Worm (Caenorhabditis elegans): ENCODE data around the gene T13F2.4.
"Not testable (repeated sequence)": the region's sequence is repeated elsewhere in the genome, so short reads cannot be mapped to it uniquely, and the experiment has no call there.

The T13F2.4 gene

DNA sequence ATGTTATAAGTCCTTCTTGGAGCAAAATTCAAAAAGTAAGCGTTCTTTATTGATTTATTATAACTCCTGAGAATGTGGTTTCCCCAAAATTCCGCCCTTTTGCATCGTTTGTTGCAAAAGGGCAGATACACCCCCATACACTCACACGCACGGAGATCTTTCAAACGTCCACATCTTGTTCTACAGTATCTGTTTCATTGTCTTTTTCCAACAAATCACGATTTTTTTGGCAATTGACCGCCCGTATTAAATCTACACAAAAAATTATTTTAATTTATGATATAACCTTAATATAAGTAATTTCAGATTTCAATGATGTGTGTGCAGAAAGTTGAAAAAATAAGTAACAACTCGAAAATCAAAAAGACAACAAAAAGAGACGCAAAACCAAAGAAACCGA lies at the start of gene T13F2.4:
TSS of gene T13F2.4 (plus strand) at position 301 of the 400 bp plus-strand sequence.
- TF ChIP-seq ets-7 (tag; optimal IDR thresholded peaks at IDR 0.05) (no peak), scrt-1 (GFP tag; IDR thresholded peaks at IDR 0.05) (no peak), sea-1 (GFP tag; conservative IDR thresholded peaks at IDR 0.05) (no peak), ceh-36 (tag; optimal IDR thresholded peaks at IDR 0.05) (no peak)

ce11 chrIV:9740851-9741549 lies 48.6 kb upstream of the T13F2.4 start, which contains the start of gene gln-6:
Gene gln-6, minus strand, starts transcription at chrIV:9740901.
- not testable (repeated sequence) for TF ChIP-seq aly-1 (tag; optimal IDR thresholded peaks at IDR 0.05); tra-4 (tag; optimal IDR thresholded peaks at IDR 0.05); scrt-1 (GFP tag; IDR thresholded peaks at IDR 0.05)

DNA sequence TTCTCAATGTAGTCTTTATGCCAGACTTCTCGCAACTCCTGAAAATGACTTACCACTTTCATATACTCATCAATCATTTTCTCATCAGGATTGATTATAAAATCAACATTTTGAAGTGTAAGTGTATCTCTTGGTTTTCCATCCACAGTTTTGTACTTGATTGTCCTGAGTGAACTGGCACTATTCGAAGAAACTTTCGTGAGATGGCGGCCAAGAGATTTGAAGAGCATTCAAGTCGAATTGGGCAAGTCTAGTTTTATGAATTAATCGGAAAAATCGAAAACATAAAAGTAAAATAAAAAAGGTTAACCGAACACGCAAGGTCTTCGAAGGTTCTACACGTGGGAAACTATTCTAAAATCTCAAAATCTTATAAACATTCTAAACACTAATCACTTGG lies 46.7 kb upstream of the T13F2.4 start, which contains the start of gene C28D4.7:
TSS of gene C28D4.7 (minus strand) at position 265 of the 400 bp plus-strand sequence.
- TF ChIP-seq aly-1 (tag; optimal IDR thresholded peaks at IDR 0.05) (no peak), ceh-36 (tag; optimal IDR thresholded peaks at IDR 0.05) (no peak), tbx-11 (GFP tag; IDR thresholded peaks at IDR 0.05) (no peak), flt-1 (GFP tag; IDR thresholded peaks at IDR 0.05) (no peak), scrt-1 (GFP tag; IDR thresholded peaks at IDR 0.05) (no peak), ama-1 (optimal IDR thresholded peaks at IDR 0.05) (no peak)

ce11 chrIV:9744905-9745304 lies 44.7 kb upstream of the T13F2.4 start, which contains the start of gene C28D4.4:
Gene C28D4.4, minus strand, starts transcription at chrIV:9745005.
- TF ChIP-seq hnd-1 (tag; optimal IDR thresholded peaks at IDR 0.05): no peak
- no peak for TF ChIP-seq sea-1 (GFP tag; conservative IDR thresholded peaks at IDR 0.05)
- TF ChIP-seq ceh-36 (tag; optimal IDR thresholded peaks at IDR 0.05): no peak
- TF ChIP-seq aly-1 (tag; optimal IDR thresholded peaks at IDR 0.05): no peak
- no peak for TF ChIP-seq hmbx-1 (tag; optimal IDR thresholded peaks at IDR 0.05)
- TF ChIP-seq flt-1 (GFP tag; IDR thresholded peaks at IDR 0.05): no peak
- TF ChIP-seq tbx-37 (GFP tag; conservative IDR thresholded peaks at IDR 0.05): no peak
- TF ChIP-seq ets-7 (tag; optimal IDR thresholded peaks at IDR 0.05): no peak
- TF ChIP-seq hmg-4 (GFP tag; optimal IDR thresholded peaks at IDR 0.05): no peak

DNA sequence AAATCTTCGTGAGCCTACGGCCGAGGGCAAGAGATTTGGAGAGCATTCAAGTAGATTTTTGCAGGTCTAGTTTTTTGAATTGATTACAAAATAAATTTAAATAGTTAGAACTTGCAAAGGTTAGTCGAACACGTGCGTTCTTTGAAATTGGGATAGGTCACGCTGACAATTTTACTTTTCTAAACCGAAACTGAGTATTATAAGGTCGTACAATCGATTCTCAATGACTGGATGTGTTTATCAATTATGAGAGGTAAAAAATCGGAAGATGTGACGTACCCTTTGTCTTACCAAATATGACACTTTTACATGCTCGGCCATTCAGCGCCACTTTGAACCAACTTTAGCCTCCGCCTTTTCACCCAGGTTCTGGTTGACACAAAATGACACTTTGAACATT lies 42.8 kb upstream of the T13F2.4 start, which contains the start of gene C28D4.5:
TSS of gene C28D4.5 (minus strand) at position 101 of the 400 bp plus-strand sequence.
- TF ChIP-seq F13C5.2 (tag; optimal IDR thresholded peaks at IDR 0.05): no peak
- TF ChIP-seq ceh-13 (GFP tag; optimal IDR thresholded peaks at IDR 0.05): no peak
- no peak for TF ChIP-seq tbx-37 (GFP tag; conservative IDR thresholded peaks at IDR 0.05)
- no peak for TF ChIP-seq ceh-36 (tag; optimal IDR thresholded peaks at IDR 0.05)
- TF ChIP-seq hmg-4 (GFP tag; optimal IDR thresholded peaks at IDR 0.05): no peak
- TF ChIP-seq scrt-1 (GFP tag; IDR thresholded peaks at IDR 0.05): no peak
- no peak for TF ChIP-seq sea-1 (GFP tag; conservative IDR thresholded peaks at IDR 0.05)
- TF ChIP-seq tra-4 (tag; optimal IDR thresholded peaks at IDR 0.05): no peak
- no peak for TF ChIP-seq hnd-1 (tag; optimal IDR thresholded peaks at IDR 0.05)
- TF ChIP-seq hmbx-1 (tag; optimal IDR thresholded peaks at IDR 0.05): no peak
- no peak for TF ChIP-seq ets-7 (tag; optimal IDR thresholded peaks at IDR 0.05)
- TF ChIP-seq tbx-11 (GFP tag; IDR thresholded peaks at IDR 0.05): no peak

- no peak for TF ChIP-seq pes-1 (GFP tag; IDR thresholded peaks at IDR 0.05)
- TF ChIP-seq B0310.2 (tag; optimal IDR thresholded peaks at IDR 0.05): no peak
- TF ChIP-seq ets-7 (tag; optimal IDR thresholded peaks at IDR 0.05): no peak
- no peak for TF ChIP-seq hnd-1 (tag; optimal IDR thresholded peaks at IDR 0.05)
- TF ChIP-seq tra-4 (tag; optimal IDR thresholded peaks at IDR 0.05): no peak
- TF ChIP-seq ceh-36 (tag; optimal IDR thresholded peaks at IDR 0.05): no peak
- no peak for TF ChIP-seq sea-1 (GFP tag; conservative IDR thresholded peaks at IDR 0.05)
- TF ChIP-seq flt-1 (GFP tag; IDR thresholded peaks at IDR 0.05): no peak
- TF ChIP-seq hmg-4 (GFP tag; optimal IDR thresholded peaks at IDR 0.05): no peak
- no peak for TF ChIP-seq F13C5.2 (tag; optimal IDR thresholded peaks at IDR 0.05)
- no peak for TF ChIP-seq tbx-11 (GFP tag; IDR thresholded peaks at IDR 0.05)
- no peak for TF ChIP-seq hmbx-1 (tag; optimal IDR thresholded peaks at IDR 0.05)
- no peak for TF ChIP-seq scrt-1 (GFP tag; IDR thresholded peaks at IDR 0.05)
- no peak for TF ChIP-seq aly-1 (tag; optimal IDR thresholded peaks at IDR 0.05)
- no peak for TF ChIP-seq ama-1 (optimal IDR thresholded peaks at IDR 0.05)
- TF ChIP-seq ceh-13 (GFP tag; optimal IDR thresholded peaks at IDR 0.05): no peak
Observed at ce11 chrIV:9748342-9748741, 41.3 kb upstream of the T13F2.4 start, which contains the start of gene C28D4.8. Gene C28D4.8, minus strand, starts transcription at chrIV:9748442.

- TF ChIP-seq F13C5.2 (tag; optimal IDR thresholded peaks at IDR 0.05) (no peak), ceh-13 (GFP tag; optimal IDR thresholded peaks at IDR 0.05) (no peak), flt-1 (GFP tag; IDR thresholded peaks at IDR 0.05) (no peak), ceh-36 (tag; optimal IDR thresholded peaks at IDR 0.05) (no peak), scrt-1 (GFP tag; IDR thresholded peaks at IDR 0.05) (no peak), aly-1 (tag; optimal IDR thresholded peaks at IDR 0.05) (no peak), hmbx-1 (tag; optimal IDR thresholded peaks at IDR 0.05) (no peak), ets-7 (tag; optimal IDR thresholded peaks at IDR 0.05) (no peak), pes-1 (GFP tag; IDR thresholded peaks at IDR 0.05) (no peak), ama-1 (optimal IDR thresholded peaks at IDR 0.05) (no peak), tbx-11 (GFP tag; IDR thresholded peaks at IDR 0.05) (no peak)
Observed at ce11 chrIV:9755713-9756112, 33.9 kb upstream of the T13F2.4 start.
